Fruit fly (Drosophila melanogaster): ENCODE results near the gene CG5280.

The CG5280 gene

DNA sequence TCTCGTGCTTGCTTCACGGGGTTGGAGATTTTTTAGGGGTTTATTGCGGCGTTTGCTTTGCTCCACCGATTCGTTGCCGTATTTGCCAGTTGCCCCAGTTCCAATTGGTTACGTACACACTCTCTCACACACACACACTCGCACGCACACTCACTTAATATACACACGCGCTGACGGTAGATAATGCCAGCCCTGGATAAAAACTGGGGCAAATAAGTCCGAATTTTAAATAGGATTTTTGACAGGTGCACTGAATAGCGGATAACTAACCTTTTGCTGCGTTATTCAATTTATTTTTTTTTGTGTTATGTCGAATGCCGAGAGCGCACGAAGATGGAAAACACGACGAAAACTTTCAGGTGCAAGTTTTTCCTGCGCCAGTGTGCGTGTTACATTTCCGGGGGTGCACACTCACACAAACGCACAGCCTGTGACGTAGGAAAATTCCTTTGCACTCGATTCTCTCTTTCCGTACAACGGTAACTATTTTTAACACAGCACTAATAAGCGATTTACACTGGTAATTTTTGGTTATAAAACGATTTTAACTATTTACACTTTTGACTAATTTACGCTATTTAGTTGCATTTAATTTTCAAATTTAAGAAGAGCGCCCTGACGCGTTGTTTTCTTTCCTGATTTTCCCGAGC lies 37.4 kb downstream of the CG5280 start (continued):
- TF ChIP-seq CG11695 (GFP tag; IDR thresholded peaks at IDR 0.05): no peak
- TF ChIP-seq CG6654 (GFP tag; optimal IDR thresholded peaks at IDR 0.05): no peak
- TF ChIP-seq cg (GFP tag; optimal IDR thresholded peaks at IDR 0.05): peak; percentile 66
- no peak for TF ChIP-seq CG16815 (GFP tag; optimal IDR thresholded peaks at IDR 0.05)
- no peak for TF ChIP-seq CG34224 (GFP tag; IDR thresholded peaks at IDR 0.05; ENCODE audit: partially characterized antibody)
- no peak for TF ChIP-seq CG14667 (GFP tag; IDR thresholded peaks at IDR 0.05)
- TF ChIP-seq gsb (GFP tag; IDR thresholded peaks at IDR 0.05): no peak
- TF ChIP-seq lbe (GFP tag; optimal IDR thresholded peaks at IDR 0.05): no peak
- TF ChIP-seq Oli (tag; optimal IDR thresholded peaks at IDR 0.05): no peak
- no peak for TF ChIP-seq CG7271 (tag; optimal IDR thresholded peaks at IDR 0.05)
- no peak for TF ChIP-seq sna (GFP tag; IDR thresholded peaks at IDR 0.05; ENCODE audit: partially characterized antibody)
- TF ChIP-seq ham (GFP tag; IDR thresholded peaks at IDR 0.05): no peak
- TF ChIP-seq ab (GFP tag; optimal IDR thresholded peaks at IDR 0.05): no peak
- TF ChIP-seq CG4617 (GFP tag; optimal IDR thresholded peaks at IDR 0.05; ENCODE audit: borderline replicate concordance): no peak
- no peak for TF ChIP-seq CG4730 (GFP tag; IDR thresholded peaks at IDR 0.05)
- no peak for TF ChIP-seq Dip2 (GFP tag; IDR thresholded peaks at IDR 0.05)
- TF ChIP-seq chm (GFP tag; IDR thresholded peaks at IDR 0.05): no peak
- no peak for TF ChIP-seq Hr3 (GFP tag; optimal IDR thresholded peaks at IDR 0.05)
- TF ChIP-seq nerfin-1 (tag; optimal IDR thresholded peaks at IDR 0.05): peak; percentile 96
- TF ChIP-seq Eip74EF (GFP tag; optimal IDR thresholded peaks at IDR 0.05): no peak
- TF ChIP-seq CG7372 (GFP tag; IDR thresholded peaks at IDR 0.05): no peak
- TF ChIP-seq gcm (GFP tag; optimal IDR thresholded peaks at IDR 0.05): no peak
- TF ChIP-seq Mad (GFP tag; optimal IDR thresholded peaks at IDR 0.05): no peak
- TF ChIP-seq CG4360 (GFP tag; IDR thresholded peaks at IDR 0.05): 0 out of 2 replicates have a peak, but pooled peaks have one; percentile 4
- no peak for TF ChIP-seq stwl (tag; optimal IDR thresholded peaks at IDR 0.05)
- TF ChIP-seq Ssrp (tag; optimal IDR thresholded peaks at IDR 0.05): no peak
- no peak for TF ChIP-seq Nf-YA (GFP tag; IDR thresholded peaks at IDR 0.05)
- TF ChIP-seq D (optimal IDR thresholded peaks at IDR 0.05): no peak
- TF ChIP-seq D (GFP tag; optimal IDR thresholded peaks at IDR 0.05): no peak
- TF ChIP-seq jigr1 (GFP tag; IDR thresholded peaks at IDR 0.05): no peak
- TF ChIP-seq CG10462 (GFP tag; optimal IDR thresholded peaks at IDR 0.05): no peak
- no peak for TF ChIP-seq nmo (GFP tag; optimal IDR thresholded peaks at IDR 0.05)
- TF ChIP-seq NfI (GFP tag; optimal IDR thresholded peaks at IDR 0.05): no peak
- TF ChIP-seq insv (GFP tag; optimal IDR thresholded peaks at IDR 0.05): no peak
- TF ChIP-seq ara (GFP tag; IDR thresholded peaks at IDR 0.05): 0 out of 2 replicates have a peak, but pooled peaks have one; percentile 23
- TF ChIP-seq chif (GFP tag; optimal IDR thresholded peaks at IDR 0.05): no peak
- no peak for TF ChIP-seq CG32767 (GFP tag; IDR thresholded peaks at IDR 0.05)
- 0 out of 2 replicates have a peak, but pooled peaks have one; percentile 28 for TF ChIP-seq ttk (GFP tag; IDR thresholded peaks at IDR 0.05)
- no peak for TF ChIP-seq CG2116 (GFP tag; optimal IDR thresholded peaks at IDR 0.05)
- no peak for TF ChIP-seq sima (GFP tag; optimal IDR thresholded peaks at IDR 0.05)
- no peak for TF ChIP-seq CG15269 (tag; optimal IDR thresholded peaks at IDR 0.05)
- TF ChIP-seq sc (optimal IDR thresholded peaks at IDR 0.05): no peak
- no peak for TF ChIP-seq sc (GFP tag; optimal IDR thresholded peaks at IDR 0.05)
- TF ChIP-seq NFAT (GFP tag; IDR thresholded peaks at IDR 0.05): no peak
- no peak for TF ChIP-seq CG13624 (GFP tag; optimal IDR thresholded peaks at IDR 0.05)
- TF ChIP-seq luna (GFP tag; optimal IDR thresholded peaks at IDR 0.05): no peak
- no peak for TF ChIP-seq CG9797 (GFP tag; optimal IDR thresholded peaks at IDR 0.05)
- no peak for TF ChIP-seq Aef1 (GFP tag; IDR thresholded peaks at IDR 0.05)
- no peak for TF ChIP-seq CG14965 (GFP tag; optimal IDR thresholded peaks at IDR 0.05; ENCODE audit: borderline replicate concordance)
- peak; percentile 3 for TF ChIP-seq Elba2 (GFP tag; optimal IDR thresholded peaks at IDR 0.05)
- TF ChIP-seq scrt (GFP tag; optimal IDR thresholded peaks at IDR 0.05): no peak
